Worm (Caenorhabditis elegans): Measurements from ENCODE around the gene F20C5.5.

The F20C5.5 gene

DNA sequence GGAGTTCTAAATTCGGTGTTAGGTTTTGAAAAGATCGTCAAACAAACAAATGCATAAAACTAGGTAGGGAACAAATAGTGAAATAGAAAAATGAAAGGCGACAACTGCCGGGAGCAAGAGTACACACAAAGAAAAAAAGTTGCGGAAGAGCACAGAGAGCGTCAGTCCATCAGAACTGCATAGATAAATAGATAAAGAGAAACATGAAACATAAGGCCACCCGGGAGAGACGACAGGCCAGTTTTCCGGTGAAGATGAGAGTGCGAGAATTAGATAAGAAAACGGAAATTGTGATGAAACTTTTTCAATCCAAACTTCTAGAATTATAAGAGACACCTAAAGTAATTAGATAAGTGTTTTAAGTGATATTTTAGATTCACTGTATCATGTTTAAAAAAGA lies 11.7 kb downstream of the F20C5.5 start:
- no peak for TF ChIP-seq nhr-43 (tag; optimal IDR thresholded peaks at IDR 0.05; ENCODE audit: poor library complexity, severe bottlenecking)
- TF ChIP-seq ceh-9 (tag; optimal IDR thresholded peaks at IDR 0.05), result no peak
- TF ChIP-seq ZK546.5 (tag; optimal IDR thresholded peaks at IDR 0.05), result no peak
- no peak for TF ChIP-seq ceh-28 (tag; optimal IDR thresholded peaks at IDR 0.05)
- TF ChIP-seq pqm-1 (tag; optimal IDR thresholded peaks at IDR 0.05), result peak; percentile 68
- TF ChIP-seq eor-1 (tag; optimal IDR thresholded peaks at IDR 0.05), result no peak
- no peak for TF ChIP-seq elt-3 (tag; optimal IDR thresholded peaks at IDR 0.05)
- TF ChIP-seq ama-1 (optimal IDR thresholded peaks at IDR 0.05), result no peak
- TF ChIP-seq zag-1 (tag; optimal IDR thresholded peaks at IDR 0.05), result no peak
- peak; percentile 41 for TF ChIP-seq nfya-1 (tag; optimal IDR thresholded peaks at IDR 0.05; ENCODE audit: insufficient read depth)
- TF ChIP-seq fos-1 (tag; optimal IDR thresholded peaks at IDR 0.05), result no peak
- TF ChIP-seq mml-1 (tag; optimal IDR thresholded peaks at IDR 0.05), result no peak
- TF ChIP-seq unc-39 (tag; optimal IDR thresholded peaks at IDR 0.05), result no peak
- no peak for TF ChIP-seq R02D3.7 (tag; optimal IDR thresholded peaks at IDR 0.05)
- no peak for TF ChIP-seq ztf-11 (tag; optimal IDR thresholded peaks at IDR 0.05)
- TF ChIP-seq pha-4 (tag; optimal IDR thresholded peaks at IDR 0.05), result peak; percentile 45
- TF ChIP-seq elt-2 (tag; optimal IDR thresholded peaks at IDR 0.05), result peak; percentile 85
- no peak for TF ChIP-seq skn-1 (tag; optimal IDR thresholded peaks at IDR 0.05)
- TF ChIP-seq tbx-2 (tag; optimal IDR thresholded peaks at IDR 0.05), result no peak
- TF ChIP-seq unc-62 (GFP tag; optimal IDR thresholded peaks at IDR 0.05), result no peak
- no peak for TF ChIP-seq nhr-237 (tag; optimal IDR thresholded peaks at IDR 0.05)

DNA sequence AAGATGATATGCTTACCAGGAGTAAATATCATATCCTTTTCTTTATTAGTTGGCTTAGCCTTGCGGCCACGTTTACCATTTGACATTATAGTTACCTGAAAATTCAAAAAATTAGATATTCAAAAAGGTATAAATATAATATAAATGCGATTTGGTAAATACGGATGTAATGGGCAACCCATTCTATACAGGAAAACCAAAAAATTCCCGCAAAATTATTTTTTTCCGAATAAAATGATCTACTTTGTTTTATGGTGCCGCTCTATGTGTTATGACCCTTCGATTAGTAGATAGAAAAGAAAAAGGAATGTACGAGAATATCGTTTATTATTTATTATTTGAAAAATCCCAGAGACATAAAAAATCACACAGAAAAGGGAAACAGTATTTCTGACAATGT lies 14.7 kb downstream of the F20C5.5 start, which contains the start of gene elli-1:
elli-1 (minus strand) TSS at position 101 of the 400 bp plus-strand sequence.
- TF ChIP-seq nhr-237 (tag; optimal IDR thresholded peaks at IDR 0.05) (no peak), egl-5 (tag; optimal IDR thresholded peaks at IDR 0.05) (no peak), nhr-77 (tag; optimal IDR thresholded peaks at IDR 0.05) (no peak), fkh-2 (tag; optimal IDR thresholded peaks at IDR 0.05) (no peak), unc-62 (GFP tag; optimal IDR thresholded peaks at IDR 0.05) (no peak), ceh-16 (tag; optimal IDR thresholded peaks at IDR 0.05) (no peak), lin-39 (tag; optimal IDR thresholded peaks at IDR 0.05) (no peak), jun-1 (tag; optimal IDR thresholded peaks at IDR 0.05) (no peak), elt-3 (tag; optimal IDR thresholded peaks at IDR 0.05) (no peak), nhr-76 (tag; optimal IDR thresholded peaks at IDR 0.05) (no peak), aly-2 (tag; optimal IDR thresholded peaks at IDR 0.05) (no peak), nhr-67 (tag; optimal IDR thresholded peaks at IDR 0.05) (no peak), nfya-1 (tag; optimal IDR thresholded peaks at IDR 0.05; ENCODE audit: insufficient read depth) (no peak), unc-39 (tag; optimal IDR thresholded peaks at IDR 0.05) (no peak), fos-1 (tag; optimal IDR thresholded peaks at IDR 0.05) (no peak), daf-12 (tag; optimal IDR thresholded peaks at IDR 0.05) (no peak)

DNA sequence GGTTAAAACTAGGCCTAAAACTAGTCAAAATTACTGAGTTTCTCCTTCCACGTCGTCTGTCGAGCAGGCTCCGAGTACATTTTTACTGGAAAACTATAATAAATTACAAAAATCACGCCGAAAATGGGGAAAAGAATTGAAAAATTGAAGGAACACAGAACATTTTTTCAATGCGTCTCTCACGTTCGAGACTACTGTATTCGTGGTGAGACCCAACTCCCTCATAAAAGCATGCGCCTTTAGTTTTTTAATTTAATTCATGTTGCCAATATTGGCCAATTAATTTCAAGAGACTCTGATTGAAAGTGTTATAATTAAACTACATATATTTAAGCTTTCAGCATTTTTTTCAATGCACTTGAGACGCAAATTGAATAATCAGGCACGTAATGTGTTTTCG lies 15.3 kb downstream of the F20C5.5 start:
- TF ChIP-seq nhr-23 (tag; optimal IDR thresholded peaks at IDR 0.05) (no peak), fkh-2 (tag; optimal IDR thresholded peaks at IDR 0.05) (no peak), lin-39 (tag; optimal IDR thresholded peaks at IDR 0.05) (no peak), elt-2 (tag; optimal IDR thresholded peaks at IDR 0.05) (no peak), nhr-43 (tag; optimal IDR thresholded peaks at IDR 0.05; ENCODE audit: poor library complexity, severe bottlenecking) (no peak)

DNA sequence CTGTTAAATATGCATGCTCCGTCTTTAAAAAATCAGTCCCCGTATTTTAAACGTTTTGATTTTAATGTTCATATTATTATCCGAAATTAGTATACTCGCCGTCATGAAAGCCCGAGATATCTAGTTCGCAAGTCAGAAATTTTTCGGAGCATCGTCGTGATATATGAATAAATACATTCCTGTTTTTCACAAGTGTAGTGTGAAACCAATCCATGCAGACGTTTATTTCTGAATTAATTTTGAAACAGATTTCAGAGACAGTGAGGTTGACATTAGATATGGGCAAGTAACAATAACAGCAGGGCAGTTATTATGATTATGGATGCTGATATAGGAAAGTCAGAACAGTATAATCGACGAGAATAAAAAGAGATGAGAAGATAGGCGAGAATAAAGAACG lies 16.9 kb downstream of the F20C5.5 start:
- TF ChIP-seq nhr-23 (tag; optimal IDR thresholded peaks at IDR 0.05) (no peak), ceh-82 (tag; optimal IDR thresholded peaks at IDR 0.05) (no peak), nfya-1 (tag; optimal IDR thresholded peaks at IDR 0.05; ENCODE audit: insufficient read depth) (no peak), mdl-1 (tag; optimal IDR thresholded peaks at IDR 0.05) (no peak), aly-2 (tag; optimal IDR thresholded peaks at IDR 0.05) (no peak), elt-2 (tag; optimal IDR thresholded peaks at IDR 0.05) (no peak), tbx-2 (tag; optimal IDR thresholded peaks at IDR 0.05) (no peak), nhr-12 (tag; optimal IDR thresholded peaks at IDR 0.05) (no peak), nhr-43 (tag; optimal IDR thresholded peaks at IDR 0.05; ENCODE audit: poor library complexity, severe bottlenecking) (no peak), eor-1 (tag; optimal IDR thresholded peaks at IDR 0.05) (no peak), sea-2 (GFP tag; optimal IDR thresholded peaks at IDR 0.05) (no peak), nhr-67 (tag; optimal IDR thresholded peaks at IDR 0.05) (no peak), lsy-12 (tag; optimal IDR thresholded peaks at IDR 0.05) (no peak), nhr-28 (tag; optimal IDR thresholded peaks at IDR 0.05) (no peak), snpc-4 (tag; optimal IDR thresholded peaks at IDR 0.05) (no peak), lin-39 (tag; optimal IDR thresholded peaks at IDR 0.05) (no peak), nhr-76 (tag; optimal IDR thresholded peaks at IDR 0.05) (no peak), ZK546.5 (tag; optimal IDR thresholded peaks at IDR 0.05) (no peak), unc-62 (GFP tag; optimal IDR thresholded peaks at IDR 0.05) (no peak), ceh-9 (tag; optimal IDR thresholded peaks at IDR 0.05) (no peak)

Data from whole organism, L3 larva.